Worm (Caenorhabditis elegans) whole organism, young adult: ENCODE measurements around the gene ten-1.

Experiments used
- ZK185.1 ChIP-seq: sonication (generic microtip); optimal IDR thresholded peaks from 2 replicates; lab custom pipeline; 2016; ENCODE audit warnings: mild to moderate bottlenecking, missing genetic modification characterization, missing compliant biosample characterization; ENCODE audit not compliant: poor library complexity, severe bottlenecking
- snpc-1.3 ChIP-seq: sonication (generic microtip); optimal IDR thresholded peaks from 2 replicates; lab custom pipeline; 2017; ENCODE audit warnings: missing genetic modification characterization, mild to moderate bottlenecking, missing compliant biosample characterization, antibody characterized with exemption, moderate library complexity, missing genotype, missing genetic modification reagents; ENCODE audit not compliant: insufficient read depth
- tbp1 ChIP-seq: fragments of 200-800 bp; sonication (Bioruptor generic); optimal IDR thresholded peaks from 2 replicates; lab custom pipeline; 2018; ENCODE audit warnings: mild to moderate bottlenecking, missing genetic modification characterization, missing compliant biosample characterization
- unc-62 ChIP-seq: fragments of 150-350 bp; optimal IDR thresholded peaks from 2 replicates; lab custom pipeline; 2014; ENCODE audit warnings: missing biosample characterization, missing genetic modification reagents, missing genetic modification characterization

ce11 chrIII:6881745-6882144, 61.0 kb downstream of the ten-1 start:
- TF ChIP-seq unc-62 (GFP tag; lab: Kevin White, UChicago) (no peak), snpc-1.3 (tag; lab: Kevin White, UChicago) (no peak), tbp1 (GFP tag; lab: Kevin White, UChicago) (no peak), ZK185.1 (tag; lab: Kevin White, UChicago) (no peak)
